Worm (Caenorhabditis elegans) whole organism, L4 larva: ENCODE results near the gene sms-3.

ENCODE experiments used
- F26F4.8 ChIP-seq: fragments of 200-800 bp; sonication (Bioruptor generic); conservative IDR thresholded peaks from 2 replicates; pipeline ENCODE4 v1.3.6; 2022; ENCODE audit warnings: missing genetic modification characterization, missing compliant biosample characterization
- Y105C5A.15 ChIP-seq: fragments of 200-800 bp; sonication (Bioruptor generic); IDR thresholded peaks from 2 replicates; pipeline ENCODE4 v1.3.6; 2022; ENCODE audit warnings: missing genetic modification characterization, missing compliant biosample characterization
- Y48G9A.11 ChIP-seq: fragments of 200-800 bp; sonication (Bioruptor generic); IDR thresholded peaks from 2 replicates; pipeline ENCODE4 v1.3.6; 2022; ENCODE audit warnings: missing genetic modification reagents, missing genetic modification characterization, missing compliant biosample characterization
- Y5F2A.4 ChIP-seq: fragments of 200-800 bp; sonication (Bioruptor generic); optimal IDR thresholded peaks from 2 replicates; lab custom pipeline; 2018; ENCODE audit warnings: mild to moderate bottlenecking, missing genetic modification characterization, missing compliant biosample characterization
- Y75B8A.6 ChIP-seq: fragments of 200-800 bp; sonication (Bioruptor generic); IDR thresholded peaks from 2 replicates; pipeline ENCODE4 v1.3.6; 2022; ENCODE audit warnings: missing genetic modification reagents, missing genetic modification characterization, missing compliant biosample characterization
- ZK337.2 ChIP-seq: fragments of 200-800 bp; sonication (Bioruptor generic); IDR thresholded peaks from 2 replicates; pipeline ENCODE4 v1.3.6; 2022; ENCODE audit warnings: missing genetic modification reagents, missing genetic modification characterization, missing compliant biosample characterization
- aly-2 ChIP-seq: sonication (generic microtip); optimal IDR thresholded peaks from 2 replicates; lab custom pipeline; 2018; ENCODE audit warnings: missing biosample characterization, missing genetic modification characterization
- arid-1 ChIP-seq: fragments of 200-800 bp; sonication (Bioruptor generic); conservative IDR thresholded peaks from 2 replicates; pipeline ENCODE4 v1.3.6; 2022; ENCODE audit warnings: missing genetic modification reagents, missing genetic modification characterization, missing compliant biosample characterization
- ceh-20 ChIP-seq: fragments of 200-800 bp; sonication (Bioruptor generic); IDR thresholded peaks from 2 replicates; pipeline ENCODE4 v1.3.6; 2022; ENCODE audit warnings: missing genetic modification reagents, missing genetic modification characterization, missing compliant biosample characterization
- ceh-44 ChIP-seq: fragments of 200-800 bp; sonication (Bioruptor generic); IDR thresholded peaks from 2 replicates; pipeline ENCODE4 v1.3.6; 2022; ENCODE audit warnings: missing genetic modification reagents, missing genetic modification characterization, missing compliant biosample characterization
- ceh-62 ChIP-seq: sonication (generic microtip); optimal IDR thresholded peaks from 2 replicates; lab custom pipeline; 2017; ENCODE audit warnings: missing biosample characterization, missing genetic modification characterization
- cey-2 ChIP-seq: sonication (generic microtip); optimal IDR thresholded peaks from 3 replicates; lab custom pipeline; 2017; ENCODE audit warnings: missing genetic modification characterization, mild to moderate bottlenecking, missing compliant biosample characterization, antibody characterized with exemption, borderline replicate concordance; ENCODE audit not compliant: insufficient read depth
- daf-19 ChIP-seq: fragments of 200-800 bp; sonication (Bioruptor generic); conservative IDR thresholded peaks from 2 replicates; pipeline ENCODE4 v1.3.6; 2022; ENCODE audit warnings: missing genetic modification characterization, missing compliant biosample characterization
- daf-8 ChIP-seq: fragments of 200-800 bp; sonication (Bioruptor generic); IDR thresholded peaks from 2 replicates; pipeline ENCODE4 v1.3.6; 2022; ENCODE audit warnings: missing genetic modification characterization, missing compliant biosample characterization
- dmd-6 ChIP-seq: fragments of 200-800 bp; sonication (Bioruptor generic); IDR thresholded peaks from 2 replicates; pipeline ENCODE4 v1.3.6; 2022; ENCODE audit warnings: missing genetic modification reagents, missing genetic modification characterization, missing compliant biosample characterization
- dmd-9 ChIP-seq: fragments of 200-800 bp; sonication (Bioruptor generic); IDR thresholded peaks from 2 replicates; pipeline ENCODE4 v1.3.6; 2022; ENCODE audit warnings: missing genetic modification reagents, missing genetic modification characterization, missing compliant biosample characterization
- egl-43 ChIP-seq: fragments of 200-800 bp; sonication (Bioruptor generic); IDR thresholded peaks from 2 replicates; pipeline ENCODE4 v1.3.6; 2022; ENCODE audit warnings: missing genetic modification reagents, missing genetic modification characterization, missing compliant biosample characterization
- hlh-30 ChIP-seq: sonication (generic microtip); optimal IDR thresholded peaks from 2 replicates; lab custom pipeline; 2017; ENCODE audit warnings: antibody characterized with exemption, mild to moderate bottlenecking, missing genetic modification characterization, missing compliant biosample characterization; ENCODE audit not compliant: insufficient read depth
- hmg-1.1 ChIP-seq: fragments of 200-800 bp; sonication (Bioruptor generic); IDR thresholded peaks from 2 replicates; pipeline ENCODE4 v1.3.6; 2022; ENCODE audit warnings: missing genetic modification reagents, missing genetic modification characterization, missing compliant biosample characterization
- jun-1 ChIP-seq: fragments of 150-350 bp; optimal IDR thresholded peaks from 2 replicates; lab custom pipeline; 2014; ENCODE audit warnings: missing biosample characterization, missing genetic modification reagents, missing genetic modification characterization
- lim-7 ChIP-seq: fragments of 200-800 bp; sonication (Bioruptor generic); IDR thresholded peaks from 2 replicates; pipeline ENCODE4 v1.3.6; 2022; ENCODE audit warnings: missing genetic modification characterization, missing compliant biosample characterization
- lin-13 ChIP-seq: fragments of 150-350 bp; optimal IDR thresholded peaks from 2 replicates; lab custom pipeline; 2014; ENCODE audit warnings: missing biosample characterization, missing genetic modification reagents, missing genetic modification characterization
- lin-15B ChIP-seq: fragments of 150-350 bp; sonication (generic microtip); optimal IDR thresholded peaks from 3 replicates; lab custom pipeline; 2014; ENCODE audit warnings: missing biosample characterization, missing genetic modification characterization
- lin-38 ChIP-seq: fragments of 200-800 bp; sonication (Bioruptor generic); IDR thresholded peaks from 2 replicates; pipeline ENCODE4 v1.3.6; 2022; ENCODE audit warnings: missing genetic modification reagents, missing genetic modification characterization, missing compliant biosample characterization
- lir-3 ChIP-seq: sonication (generic microtip); optimal IDR thresholded peaks from 2 replicates; lab custom pipeline; 2016; ENCODE audit warnings: mild to moderate bottlenecking, missing genetic modification characterization, missing compliant biosample characterization
- madf-5 ChIP-seq, 2 experiments: fragments of 200-800 bp; sonication (Bioruptor generic); IDR thresholded peaks; 2 replicates each; pipeline ENCODE4 v1.3.6; 2022; ENCODE audit warnings: missing compliant biosample characterization in 2 of 2, missing genetic modification characterization in 2 of 2
- mdt-29 ChIP-seq: fragments of 200-800 bp; sonication (Bioruptor generic); IDR thresholded peaks from 2 replicates; pipeline ENCODE4 v1.3.6; 2022; ENCODE audit warnings: missing genetic modification reagents, missing genetic modification characterization, missing compliant biosample characterization
- mep-1 ChIP-seq: fragments of 150-350 bp; sonication (generic microtip); optimal IDR thresholded peaks from 3 replicates; lab custom pipeline; 2014; ENCODE audit warnings: missing biosample characterization, missing genetic modification characterization
- mxl-2 ChIP-seq: fragments of 200-800 bp; sonication (Bioruptor generic); conservative IDR thresholded peaks from 2 replicates; pipeline ENCODE4 v1.3.6; 2022; ENCODE audit warnings: missing genetic modification reagents, missing genetic modification characterization, missing compliant biosample characterization
- nhr-111 ChIP-seq: fragments of 200-800 bp; sonication (Bioruptor generic); optimal IDR thresholded peaks from 2 replicates; lab custom pipeline; 2018; ENCODE audit warnings: mild to moderate bottlenecking, missing genetic modification characterization, missing compliant biosample characterization
- nhr-25 ChIP-seq: sonication (generic microtip); optimal IDR thresholded peaks from 2 replicates; lab custom pipeline; 2017; ENCODE audit warnings: missing genetic modification characterization, mild to moderate bottlenecking, missing compliant biosample characterization, antibody characterized with exemption, moderate library complexity, borderline replicate concordance; ENCODE audit not compliant: insufficient read depth
- nhr-41 ChIP-seq: fragments of 200-800 bp; sonication (Bioruptor generic); IDR thresholded peaks from 2 replicates; pipeline ENCODE4 v1.3.6; 2022; ENCODE audit warnings: missing genetic modification reagents, missing genetic modification characterization, missing compliant biosample characterization
- nhr-42 ChIP-seq: fragments of 200-800 bp; sonication (Bioruptor generic); IDR thresholded peaks from 2 replicates; pipeline ENCODE4 v1.3.6; 2022; ENCODE audit warnings: missing genetic modification characterization, missing compliant biosample characterization
- nhr-48 ChIP-seq: sonication (generic microtip); optimal IDR thresholded peaks from 2 replicates; lab custom pipeline; 2016; ENCODE audit warnings: mild to moderate bottlenecking, missing genetic modification characterization, missing compliant biosample characterization
- nhr-6 ChIP-seq: fragments of 150-350 bp; optimal IDR thresholded peaks from 2 replicates; lab custom pipeline; 2014; ENCODE audit warnings: missing biosample characterization, missing genetic modification characterization
- nhr-77 ChIP-seq: fragments of 150-350 bp; optimal IDR thresholded peaks from 2 replicates; lab custom pipeline; 2014; ENCODE audit warnings: missing biosample characterization, missing genetic modification characterization
- pha-4 ChIP-seq, 2 experiments: fragments of 150-350 bp in 1 of 2; fragments of 200-800 bp in 1 of 2; sonication (Bioruptor generic) in 1 of 2; IDR thresholded peaks in 1 of 2; optimal IDR thresholded peaks in 1 of 2; 2 replicates each; pipeline versions ENCODE4 v1.3.6 to Lab custom; 2014 to 2022; ENCODE audit warnings: missing genetic modification characterization in 2 of 2, missing genetic modification reagents in 2 of 2, missing biosample characterization in 1 of 2, missing compliant biosample characterization in 1 of 2
- pqm-1 ChIP-seq: sonication (generic microtip); optimal IDR thresholded peaks from 2 replicates; lab custom pipeline; 2017; ENCODE audit warnings: missing biosample characterization, missing genetic modification characterization
- rbr-2 ChIP-seq: sonication (generic microtip); optimal IDR thresholded peaks from 2 replicates; lab custom pipeline; 2016; ENCODE audit warnings: missing genotype, missing genetic modification characterization, missing compliant biosample characterization
- sdz-12 ChIP-seq: fragments of 200-800 bp; sonication (Bioruptor generic); optimal IDR thresholded peaks from 2 replicates; lab custom pipeline; 2018; ENCODE audit warnings: mild to moderate bottlenecking, missing genetic modification characterization, missing compliant biosample characterization
- skn-1 ChIP-seq: fragments of 150-350 bp; optimal IDR thresholded peaks from 2 replicates; lab custom pipeline; 2014; ENCODE audit warnings: missing biosample characterization, missing genetic modification characterization
- snpc-1.2 ChIP-seq: fragments of 200-800 bp; sonication (Bioruptor generic); IDR thresholded peaks from 2 replicates; pipeline ENCODE4 v1.3.6; 2022; ENCODE audit warnings: missing genetic modification reagents, missing genetic modification characterization, missing compliant biosample characterization
- spr-1 ChIP-seq: sonication (generic microtip); optimal IDR thresholded peaks from 2 replicates; lab custom pipeline; 2016; ENCODE audit warnings: mild to moderate bottlenecking, missing genetic modification characterization, missing compliant biosample characterization
- tra-1 ChIP-seq: fragments of 200-800 bp; sonication (Bioruptor generic); IDR thresholded peaks from 2 replicates; pipeline ENCODE4 v1.3.6; 2022; ENCODE audit warnings: missing genetic modification reagents, missing genetic modification characterization, missing compliant biosample characterization
- unc-130 ChIP-seq: sonication (generic microtip); optimal IDR thresholded peaks from 2 replicates; lab custom pipeline; 2016; ENCODE audit warnings: missing genetic modification reagents, missing genetic modification characterization, missing compliant biosample characterization
- unc-62 ChIP-seq, 3 experiments: fragments of 150-350 bp in 1 of 3; sonication (generic microtip); optimal IDR thresholded peaks in 2 of 3; peaks in 1 of 3; 1 replicate in 1 of 3; 2 replicates in 2 of 3; lab custom pipeline; 2014 to 2017; ENCODE audit warnings: missing biosample characterization in 3 of 3, missing genetic modification characterization in 3 of 3, missing genetic modification reagents in 3 of 3, missing genotype in 1 of 3
- vab-7 ChIP-seq: fragments of 200-800 bp; sonication (Bioruptor generic); IDR thresholded peaks from 2 replicates; pipeline ENCODE4 v1.3.6; 2022; ENCODE audit warnings: missing genetic modification reagents, missing genetic modification characterization, missing compliant biosample characterization
- zfp-3 ChIP-seq: fragments of 200-800 bp; sonication (Bioruptor generic); conservative IDR thresholded peaks from 2 replicates; pipeline ENCODE4 v1.3.6; 2022; ENCODE audit warnings: missing genetic modification reagents, missing genetic modification characterization, missing compliant biosample characterization
- ztf-7 ChIP-seq: fragments of 150-350 bp; optimal IDR thresholded peaks from 2 replicates; lab custom pipeline; 2014; ENCODE audit warnings: missing biosample characterization, missing genetic modification characterization

The sms-3 gene

ce11 chrIII:1601464-1602169 is 673 bp upstream of the sms-3 start (continued):
- TF ChIP-seq Y75B8A.6 (peak; percentile 91), skn-1 (tag; lab: Kevin White, UChicago) (no peak), ceh-62 (tag; lab: Kevin White, UChicago) (no peak), Y105C5A.15 (GFP tag; lab: Robert Waterston, UW) (peak; percentile 95), hlh-30 (tag; lab: Kevin White, UChicago) (no peak), dmd-9 (GFP tag; lab: Robert Waterston, UW) (peak; percentile 71; the same call in 1 of the 2 replicates), lin-38 (peak; percentile 80), jun-1 (tag; lab: Kevin White, UChicago) (no peak), mep-1 (tag; lab: Kevin White, UChicago) (peak; percentile 46), cey-2 (no peak), mxl-2 (no peak), tra-1 (GFP tag; lab: Robert Waterston, UW) (peak; percentile 90), lin-15B (tag; lab: Kevin White, UChicago) (no peak), mdt-29 (GFP tag; lab: Robert Waterston, UW) (peak; percentile 85), nhr-111 (peak; percentile 60), unc-62 (GFP tag; optimal IDR thresholded peaks at IDR 0.05 in 1 of 2; lab: Kevin White, UChicago) (peak in 1 of 2 experiments; percentile 79), unc-62 (tag; optimal IDR thresholded peaks at IDR 0.05; lab: Kevin White, UChicago) (no peak), pha-4 (GFP tag; IDR thresholded peaks at IDR 0.05; lab: Robert Waterston, UW) (peak; percentile 93), pha-4 (tag; optimal IDR thresholded peaks at IDR 0.05; lab: Kevin White, UChicago) (no peak), nhr-6 (tag; lab: Kevin White, UChicago) (no peak), nhr-41 (peak; percentile 61), rbr-2 (tag; lab: Kevin White, UChicago) (peak; percentile 35), spr-1 (tag; lab: Kevin White, UChicago) (peak; percentile 45), lir-3 (tag; lab: Kevin White, UChicago) (peak; percentile 70), egl-43 (GFP tag; lab: Robert Waterston, UW) (peak; percentile 94), nhr-42 (GFP tag; lab: Robert Waterston, UW) (peak; percentile 82), snpc-1.2 (GFP tag; lab: Robert Waterston, UW) (peak; percentile 45; the same call in 1 of the 2 replicates), daf-19 (peak; percentile 74; the same call in 1 of the 2 replicates), ztf-7 (no peak), nhr-25 (tag; lab: Kevin White, UChicago) (peak; percentile 53), nhr-48 (tag; lab: Kevin White, UChicago) (peak; percentile 21), nhr-77 (no peak), hmg-1.1 (peak; percentile 74), ZK337.2 (peak; percentile 88), sdz-12 (peak; percentile 84)

- TF ChIP-seq Y5F2A.4 (GFP tag; lab: Kevin White, UChicago) (peak; percentile 10), Y105C5A.15 (GFP tag; lab: Robert Waterston, UW) (0 out of 2 replicates have a peak, but pooled peaks have one; percentile 65), vab-7 (peak; percentile 62), ceh-44 (GFP tag; lab: Robert Waterston, UW) (peak; percentile 54; the same call in 1 of the 2 replicates), zfp-3 (no peak), Y48G9A.11 (peak; percentile 46; the same call in 1 of the 2 replicates), daf-8 (GFP tag; lab: Robert Waterston, UW) (0 out of 2 replicates have a peak, but pooled peaks have one; percentile 36), lim-7 (GFP tag; lab: Robert Waterston, UW) (peak; percentile 75), dmd-6 (GFP tag; lab: Robert Waterston, UW) (peak; percentile 28), F26F4.8 (GFP tag; lab: Robert Waterston, UW) (peak; percentile 85), lin-13 (GFP tag; lab: Kevin White, UChicago) (peak; percentile 81), arid-1 (peak; percentile 75), aly-2 (tag; lab: Kevin White, UChicago) (no peak), unc-130 (GFP tag; lab: Kevin White, UChicago) (peak; percentile 37), ceh-20 (GFP tag; lab: Robert Waterston, UW) (peak; percentile 35; the same call in 1 of the 2 replicates), madf-5 (GFP tag; IDR thresholded peaks at IDR 0.05; lab: Robert Waterston, UW) (0 out of 4 replicates have a peak, but pooled peaks have one; percentile 7 to 66), lin-38 (peak; percentile 75), pqm-1 (no peak)
These were observed 2.0 kb downstream of the sms-3 start for ce11 chrIII:1598927-1599326.
